Worm (Caenorhabditis elegans) whole organism, dauer: Measurements from ENCODE around the gene ssp-36.
"Not testable (repeated sequence)": the region's sequence is repeated elsewhere in the genome, so short reads cannot be mapped to it uniquely, and the experiment has no call there.

Source experiments
- unc-62 ChIP-seq: sonication (generic microtip); optimal IDR thresholded peaks from 2 replicates; lab custom pipeline; 2017; ENCODE audit warnings: missing biosample characterization, missing genetic modification reagents, missing genetic modification characterization

The ssp-36 gene

ce11 chrIV:9777535-9777934 is 11.4 kb upstream of the ssp-36 start, which contains the start of gene sna-2:
Gene sna-2, minus strand, starts transcription at chrIV:9777634.
- no peak for TF ChIP-seq unc-62

DNA sequence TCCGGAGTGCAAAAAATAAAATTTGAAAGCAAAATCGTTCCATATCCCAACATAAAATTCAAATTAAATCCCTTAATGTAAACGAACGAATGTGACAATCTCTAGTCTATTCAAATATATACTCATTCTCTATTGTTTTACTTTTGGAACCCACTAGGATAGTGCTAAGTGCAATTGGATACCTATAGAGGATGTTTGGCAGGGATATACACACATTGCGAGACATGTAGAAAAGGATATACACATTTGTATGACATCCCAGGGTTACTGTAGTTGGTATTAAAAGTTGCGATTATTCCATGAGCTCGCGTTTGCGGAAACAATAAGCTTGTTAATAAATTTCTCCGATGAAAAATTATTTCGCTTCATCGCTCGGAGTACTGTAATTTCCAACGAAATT is 7.3 kb upstream of the ssp-36 start:
- TF ChIP-seq unc-62 = no peak

DNA sequence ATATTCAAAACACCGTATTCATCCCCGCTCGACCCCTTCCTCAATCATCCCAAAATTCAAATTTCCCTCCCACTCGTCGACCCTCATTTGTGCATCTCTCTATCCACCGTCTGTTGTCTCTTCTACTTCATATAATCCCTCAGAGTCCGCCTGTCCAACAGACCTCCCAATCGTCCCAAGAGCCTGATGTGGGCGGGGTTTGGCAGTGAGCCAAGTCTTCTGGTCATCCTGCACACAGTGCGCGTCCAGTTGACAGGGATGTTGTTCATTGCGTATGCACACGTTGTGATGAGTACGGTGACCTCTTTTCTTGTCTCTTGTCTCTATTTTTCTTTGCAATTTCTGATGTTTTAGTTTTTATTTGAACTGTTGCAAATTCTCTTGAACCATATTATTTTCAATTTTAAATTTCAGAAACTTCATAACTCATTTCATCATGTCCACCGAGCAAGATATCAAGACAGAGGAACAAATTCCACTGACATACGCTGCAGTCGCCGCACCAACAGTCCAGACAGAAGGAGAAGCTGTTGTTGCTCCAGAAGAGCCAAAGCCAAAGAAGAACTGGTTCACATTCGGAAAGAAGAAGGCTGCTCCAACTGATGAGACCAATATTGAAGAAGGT is 6.1 kb upstream of the ssp-36 start, which contains the start of gene cav-1:
Gene cav-1, plus strand, starts transcription at position 415 of the 625 bp plus-strand sequence.
- no peak for TF ChIP-seq unc-62

ce11 chrIV:9770798-9771197 is 4.6 kb upstream of the ssp-36 start:
- no peak for TF ChIP-seq unc-62

DNA sequence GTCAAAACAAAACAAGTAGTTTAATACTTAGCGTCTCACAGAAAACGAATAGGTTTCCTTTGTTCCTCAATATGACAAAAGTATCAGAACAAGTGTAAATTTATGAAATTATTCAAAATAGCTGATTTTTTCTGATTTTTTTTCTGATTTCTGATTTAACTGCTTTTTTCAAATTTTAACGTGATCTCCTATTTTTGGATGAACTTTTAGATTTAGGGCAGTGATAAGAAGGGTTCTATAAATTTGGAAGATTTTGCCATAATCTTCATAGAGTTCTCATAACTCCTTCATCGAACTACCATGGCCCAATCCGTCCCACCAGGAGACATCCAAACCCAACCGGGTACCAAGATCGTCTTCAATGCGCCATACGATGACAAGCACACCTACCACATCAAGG is 3.6 kb upstream of the ssp-36 start, which contains the start of gene msp-78:
Gene msp-78, plus strand, starts transcription at position 301 of the 400 bp plus-strand sequence.
- TF ChIP-seq unc-62 = not testable (repeated sequence)

- TF ChIP-seq unc-62 = not testable (repeated sequence)
These were observed 904 bp upstream of the ssp-36 start, which contains the start of gene msp-79 for ce11 chrIV:9767054-9767453. Gene msp-79, minus strand, starts transcription at chrIV:9767154.

- no peak for TF ChIP-seq unc-62
These were observed 3.4 kb downstream of the ssp-36 start for ce11 chrIV:9762667-9763173.

- TF ChIP-seq unc-62 = no peak
These were observed 4.4 kb downstream of the ssp-36 start for ce11 chrIV:9761751-9762150.

ce11 chrIV:9757425-9757740 is 8.8 kb downstream of the ssp-36 start, which contains the start of gene nhr-97:
Gene nhr-97, plus strand, starts transcription at chrIV:9757641.
- TF ChIP-seq unc-62 = no peak

DNA sequence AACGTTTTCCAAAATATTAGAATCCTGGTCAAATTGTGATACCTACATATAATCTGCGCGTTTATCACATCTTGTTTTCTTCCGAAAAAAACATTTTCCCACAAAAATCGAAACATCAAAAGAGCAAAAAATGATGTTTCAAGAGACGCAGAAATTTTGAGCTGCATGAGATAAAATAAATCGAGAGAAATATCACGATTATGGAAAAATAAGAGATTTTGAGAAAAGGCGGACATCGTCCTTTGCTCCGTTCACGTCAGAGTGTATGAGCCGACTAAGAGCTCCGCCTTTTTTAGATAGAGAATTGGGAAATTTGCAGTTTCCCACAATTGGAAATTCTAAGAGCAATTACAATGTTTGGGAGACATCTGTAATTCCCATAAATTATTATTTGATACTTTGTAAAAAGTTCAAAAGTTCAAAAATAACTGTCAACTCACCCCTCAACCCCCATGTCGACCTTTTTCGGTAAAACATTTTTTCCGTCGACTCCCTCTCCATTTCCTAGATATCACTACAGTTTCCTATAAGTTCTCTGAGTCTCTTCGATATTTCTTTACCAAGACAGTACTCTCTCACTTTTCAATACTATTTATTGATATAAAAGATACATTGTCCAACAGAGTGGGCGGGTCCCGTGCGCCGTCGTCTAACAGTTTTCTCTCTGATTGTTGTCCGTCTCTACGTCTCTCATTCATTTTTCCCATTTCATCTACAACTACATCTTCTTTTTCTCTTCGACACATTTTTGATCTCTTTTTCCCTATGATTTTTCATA is 9.3 kb downstream of the ssp-36 start:
- TF ChIP-seq unc-62 = no peak

ce11 chrIV:9755713-9756112 is 10.4 kb downstream of the ssp-36 start:
- no peak for TF ChIP-seq unc-62

DNA sequence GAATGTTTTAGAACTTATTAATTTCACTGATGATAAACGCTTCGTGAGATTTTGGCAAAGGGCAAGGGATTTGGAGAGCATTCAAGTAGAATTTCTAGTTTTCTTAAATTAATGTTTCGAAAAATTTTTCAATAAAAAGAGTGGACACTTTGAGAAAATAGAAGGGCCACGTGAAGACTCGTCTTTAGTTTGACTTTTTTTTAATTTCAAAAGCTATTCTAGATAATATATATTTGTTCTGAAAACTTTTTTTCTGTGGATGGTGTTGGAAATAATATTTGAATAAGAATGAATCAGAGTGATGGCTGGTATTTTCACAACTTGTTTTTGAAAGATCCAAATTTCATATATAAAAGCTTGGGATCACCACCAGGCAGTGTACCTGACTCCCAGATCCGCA is 17.8 kb downstream of the ssp-36 start, which contains the start of gene C28D4.8:
Gene C28D4.8, minus strand, starts transcription at position 101 of the 400 bp plus-strand sequence.
- no peak for TF ChIP-seq unc-62

- no peak for TF ChIP-seq unc-62
These were observed 19.4 kb downstream of the ssp-36 start, which contains the start of gene C28D4.5 for ce11 chrIV:9746762-9747161. Gene C28D4.5, minus strand, starts transcription at chrIV:9746862.

DNA sequence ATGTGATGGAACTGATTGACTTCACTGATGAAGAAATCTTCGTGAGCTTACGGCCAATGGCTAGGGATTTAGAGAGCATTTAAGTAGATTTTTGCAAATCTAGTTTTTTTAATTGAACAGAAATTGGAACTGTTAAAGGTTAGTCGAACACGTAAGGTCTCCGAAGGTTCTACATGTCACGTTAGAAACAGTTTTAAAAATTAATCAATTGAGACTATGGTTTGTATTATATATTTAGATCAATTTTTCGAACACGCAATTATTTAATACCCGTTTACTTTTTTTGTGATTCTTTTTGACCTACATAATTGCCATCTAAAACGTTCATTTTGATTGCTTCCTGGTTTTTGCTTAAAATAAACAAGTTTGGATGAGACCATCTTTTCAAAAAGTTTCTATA is 21.2 kb downstream of the ssp-36 start, which contains the start of gene C28D4.4:
Gene C28D4.4, minus strand, starts transcription at position 101 of the 400 bp plus-strand sequence.
- no peak for TF ChIP-seq unc-62

DNA sequence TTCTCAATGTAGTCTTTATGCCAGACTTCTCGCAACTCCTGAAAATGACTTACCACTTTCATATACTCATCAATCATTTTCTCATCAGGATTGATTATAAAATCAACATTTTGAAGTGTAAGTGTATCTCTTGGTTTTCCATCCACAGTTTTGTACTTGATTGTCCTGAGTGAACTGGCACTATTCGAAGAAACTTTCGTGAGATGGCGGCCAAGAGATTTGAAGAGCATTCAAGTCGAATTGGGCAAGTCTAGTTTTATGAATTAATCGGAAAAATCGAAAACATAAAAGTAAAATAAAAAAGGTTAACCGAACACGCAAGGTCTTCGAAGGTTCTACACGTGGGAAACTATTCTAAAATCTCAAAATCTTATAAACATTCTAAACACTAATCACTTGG is 23.3 kb downstream of the ssp-36 start, which contains the start of gene C28D4.7:
Gene C28D4.7, minus strand, starts transcription at position 265 of the 400 bp plus-strand sequence.
- no peak for TF ChIP-seq unc-62

- not testable (repeated sequence) for TF ChIP-seq unc-62
These were observed 25.1 kb downstream of the ssp-36 start, which contains the start of gene gln-6 for ce11 chrIV:9740851-9741549. Gene gln-6, minus strand, starts transcription at chrIV:9740901.

DNA sequence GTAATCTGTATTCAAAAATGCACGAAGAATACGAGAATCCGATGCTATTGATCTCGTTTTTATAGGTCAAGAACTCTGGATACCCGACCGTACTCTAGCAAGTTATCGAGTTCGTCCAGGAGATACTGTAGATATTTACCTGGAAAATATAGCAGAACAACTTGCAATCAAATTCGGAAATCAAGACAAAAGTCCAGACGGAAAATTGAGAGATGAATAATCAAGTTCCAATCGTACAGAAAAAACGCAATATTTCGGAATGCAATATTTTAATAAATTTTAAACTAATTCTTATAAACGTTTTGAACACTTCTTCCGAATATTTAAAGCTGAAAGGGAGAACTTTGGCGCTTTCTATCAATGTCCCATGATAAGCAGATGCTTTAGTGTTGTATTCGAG is 27.1 kb downstream of the ssp-36 start:
- no peak for TF ChIP-seq unc-62
